Worm (Caenorhabditis elegans): Measurements from ENCODE around the gene nhr-258.

nhr-258 gene

ce11 chrIV:8034182-8034581 is 10.6 kb upstream of the nhr-258 start:
- TF ChIP-seq ets-7 (tag; optimal IDR thresholded peaks at IDR 0.05) (no peak), ceh-13 (GFP tag; optimal IDR thresholded peaks at IDR 0.05) (no peak), hnd-1 (tag; optimal IDR thresholded peaks at IDR 0.05) (no peak), aly-1 (tag; optimal IDR thresholded peaks at IDR 0.05) (no peak), tbx-37 (GFP tag; conservative IDR thresholded peaks at IDR 0.05) (no peak), hmg-4 (GFP tag; optimal IDR thresholded peaks at IDR 0.05) (no peak), sea-1 (GFP tag; conservative IDR thresholded peaks at IDR 0.05) (no peak), hmbx-1 (tag; optimal IDR thresholded peaks at IDR 0.05) (no peak), ceh-36 (tag; optimal IDR thresholded peaks at IDR 0.05) (no peak), tra-4 (tag; optimal IDR thresholded peaks at IDR 0.05) (no peak), scrt-1 (GFP tag; IDR thresholded peaks at IDR 0.05) (no peak), flt-1 (GFP tag; IDR thresholded peaks at IDR 0.05) (no peak), B0310.2 (tag; optimal IDR thresholded peaks at IDR 0.05) (no peak), F13C5.2 (tag; optimal IDR thresholded peaks at IDR 0.05) (no peak), tbx-11 (GFP tag; IDR thresholded peaks at IDR 0.05) (no peak), pes-1 (GFP tag; IDR thresholded peaks at IDR 0.05) (no peak), ama-1 (optimal IDR thresholded peaks at IDR 0.05) (no peak)

ce11 chrIV:8036492-8036891 is 8.2 kb upstream of the nhr-258 start:
- TF ChIP-seq hmg-4 (GFP tag; optimal IDR thresholded peaks at IDR 0.05) (no peak), pes-1 (GFP tag; IDR thresholded peaks at IDR 0.05) (no peak), sea-1 (GFP tag; conservative IDR thresholded peaks at IDR 0.05) (no peak), ceh-13 (GFP tag; optimal IDR thresholded peaks at IDR 0.05) (no peak), tra-4 (tag; optimal IDR thresholded peaks at IDR 0.05) (no peak), ets-7 (tag; optimal IDR thresholded peaks at IDR 0.05) (no peak), aly-1 (tag; optimal IDR thresholded peaks at IDR 0.05) (no peak), F13C5.2 (tag; optimal IDR thresholded peaks at IDR 0.05) (no peak), ama-1 (optimal IDR thresholded peaks at IDR 0.05) (no peak), flt-1 (GFP tag; IDR thresholded peaks at IDR 0.05) (no peak), hmbx-1 (tag; optimal IDR thresholded peaks at IDR 0.05) (no peak), scrt-1 (GFP tag; IDR thresholded peaks at IDR 0.05) (no peak), tbx-11 (GFP tag; IDR thresholded peaks at IDR 0.05) (no peak), hnd-1 (tag; optimal IDR thresholded peaks at IDR 0.05) (no peak), tbx-37 (GFP tag; conservative IDR thresholded peaks at IDR 0.05) (no peak)

ce11 chrIV:8040610-8041317 is 4.0 kb upstream of the nhr-258 start:
- no peak for TF ChIP-seq ceh-36 (tag; optimal IDR thresholded peaks at IDR 0.05)
- TF ChIP-seq pes-1 (GFP tag; IDR thresholded peaks at IDR 0.05): no peak
- no peak for TF ChIP-seq F13C5.2 (tag; optimal IDR thresholded peaks at IDR 0.05)
- TF ChIP-seq B0310.2 (tag; optimal IDR thresholded peaks at IDR 0.05): no peak
- no peak for TF ChIP-seq hmbx-1 (tag; optimal IDR thresholded peaks at IDR 0.05)
- TF ChIP-seq ets-7 (tag; optimal IDR thresholded peaks at IDR 0.05): no peak
- TF ChIP-seq flt-1 (GFP tag; IDR thresholded peaks at IDR 0.05): no peak

ce11 chrIV:8042005-8042404 is 2.7 kb upstream of the nhr-258 start:
- no peak for TF ChIP-seq tbx-37 (GFP tag; conservative IDR thresholded peaks at IDR 0.05)
- no peak for TF ChIP-seq ets-7 (tag; optimal IDR thresholded peaks at IDR 0.05)
- TF ChIP-seq tbx-11 (GFP tag; IDR thresholded peaks at IDR 0.05): no peak

- TF ChIP-seq ama-1 (optimal IDR thresholded peaks at IDR 0.05) (no peak), ets-7 (tag; optimal IDR thresholded peaks at IDR 0.05) (no peak), sea-1 (GFP tag; conservative IDR thresholded peaks at IDR 0.05) (no peak), tra-4 (tag; optimal IDR thresholded peaks at IDR 0.05) (no peak), B0310.2 (tag; optimal IDR thresholded peaks at IDR 0.05) (no peak), F13C5.2 (tag; optimal IDR thresholded peaks at IDR 0.05) (no peak), hnd-1 (tag; optimal IDR thresholded peaks at IDR 0.05) (no peak), hmg-4 (GFP tag; optimal IDR thresholded peaks at IDR 0.05) (no peak), aly-1 (tag; optimal IDR thresholded peaks at IDR 0.05) (no peak), ceh-36 (tag; optimal IDR thresholded peaks at IDR 0.05) (no peak), hmbx-1 (tag; optimal IDR thresholded peaks at IDR 0.05) (no peak), ceh-13 (GFP tag; optimal IDR thresholded peaks at IDR 0.05) (no peak), tbx-11 (GFP tag; IDR thresholded peaks at IDR 0.05) (no peak), pes-1 (GFP tag; IDR thresholded peaks at IDR 0.05) (no peak), tbx-37 (GFP tag; conservative IDR thresholded peaks at IDR 0.05) (no peak), scrt-1 (GFP tag; IDR thresholded peaks at IDR 0.05) (no peak), flt-1 (GFP tag; IDR thresholded peaks at IDR 0.05) (no peak)
Measured at ce11 chrIV:8042897-8043296, 1.8 kb upstream of the nhr-258 start.

ce11 chrIV:8043722-8044121 is 1.0 kb upstream of the nhr-258 start:
- TF ChIP-seq F13C5.2 (tag; optimal IDR thresholded peaks at IDR 0.05): no peak
- no peak for TF ChIP-seq hnd-1 (tag; optimal IDR thresholded peaks at IDR 0.05)
- TF ChIP-seq tbx-11 (GFP tag; IDR thresholded peaks at IDR 0.05): no peak
- no peak for TF ChIP-seq B0310.2 (tag; optimal IDR thresholded peaks at IDR 0.05)
- TF ChIP-seq hmg-4 (GFP tag; optimal IDR thresholded peaks at IDR 0.05): no peak
- no peak for TF ChIP-seq aly-1 (tag; optimal IDR thresholded peaks at IDR 0.05)
- TF ChIP-seq ceh-13 (GFP tag; optimal IDR thresholded peaks at IDR 0.05): no peak
- TF ChIP-seq sea-1 (GFP tag; conservative IDR thresholded peaks at IDR 0.05): no peak
- TF ChIP-seq pes-1 (GFP tag; IDR thresholded peaks at IDR 0.05): no peak
- TF ChIP-seq scrt-1 (GFP tag; IDR thresholded peaks at IDR 0.05): no peak
- TF ChIP-seq ets-7 (tag; optimal IDR thresholded peaks at IDR 0.05): no peak
- TF ChIP-seq ceh-36 (tag; optimal IDR thresholded peaks at IDR 0.05): no peak
- TF ChIP-seq hmbx-1 (tag; optimal IDR thresholded peaks at IDR 0.05): no peak
- TF ChIP-seq tbx-37 (GFP tag; conservative IDR thresholded peaks at IDR 0.05): no peak
- TF ChIP-seq tra-4 (tag; optimal IDR thresholded peaks at IDR 0.05): no peak
- TF ChIP-seq ama-1 (optimal IDR thresholded peaks at IDR 0.05): no peak
- no peak for TF ChIP-seq flt-1 (GFP tag; IDR thresholded peaks at IDR 0.05)

- TF ChIP-seq ceh-13 (GFP tag; optimal IDR thresholded peaks at IDR 0.05) (no peak), tbx-37 (GFP tag; conservative IDR thresholded peaks at IDR 0.05) (no peak), ets-7 (tag; optimal IDR thresholded peaks at IDR 0.05) (no peak), ceh-36 (tag; optimal IDR thresholded peaks at IDR 0.05) (no peak), tbx-11 (GFP tag; IDR thresholded peaks at IDR 0.05) (no peak), scrt-1 (GFP tag; IDR thresholded peaks at IDR 0.05) (no peak), ama-1 (optimal IDR thresholded peaks at IDR 0.05) (no peak), hnd-1 (tag; optimal IDR thresholded peaks at IDR 0.05) (no peak), tra-4 (tag; optimal IDR thresholded peaks at IDR 0.05) (no peak), F13C5.2 (tag; optimal IDR thresholded peaks at IDR 0.05) (no peak), hmg-4 (GFP tag; optimal IDR thresholded peaks at IDR 0.05) (no peak), sea-1 (GFP tag; conservative IDR thresholded peaks at IDR 0.05) (no peak), B0310.2 (tag; optimal IDR thresholded peaks at IDR 0.05) (no peak), pes-1 (GFP tag; IDR thresholded peaks at IDR 0.05) (no peak), aly-1 (tag; optimal IDR thresholded peaks at IDR 0.05) (no peak), hmbx-1 (tag; optimal IDR thresholded peaks at IDR 0.05) (no peak), flt-1 (GFP tag; IDR thresholded peaks at IDR 0.05) (no peak)
Measured at ce11 chrIV:8048083-8048482, 3.3 kb downstream of the nhr-258 start.
